Fruit fly (Drosophila melanogaster) Kc167 (cell line): Measurements from ENCODE around the gene Timp.

Source experiments
- Myc ChIP-seq: fragments of >200 bp; optimal IDR thresholded peaks from 2 replicates; lab custom pipeline; 2017; ENCODE audit warnings: missing external identifiers
- Sin3A ChIP-seq: fragments of >200 bp; optimal IDR thresholded peaks from 2 replicates; lab custom pipeline; 2018; ENCODE audit warnings: missing external identifiers
- h ChIP-seq: fragments of >200 bp; optimal IDR thresholded peaks from 3 replicates; lab custom pipeline; 2018; ENCODE audit warnings: missing external identifiers
- insv ChIP-seq: fragments of >200 bp; optimal IDR thresholded peaks from 3 replicates; lab custom pipeline; 2018; ENCODE audit warnings: missing external identifiers
- psq ChIP-seq: fragments of >200 bp; optimal IDR thresholded peaks from 2 replicates; lab custom pipeline; 2017; ENCODE audit warnings: missing external identifiers
- ttk ChIP-seq: sonication (Bioruptor generic); optimal IDR thresholded peaks from 2 replicates; lab custom pipeline; 2017; ENCODE audit warnings: missing external identifiers

Timp gene

DNA sequence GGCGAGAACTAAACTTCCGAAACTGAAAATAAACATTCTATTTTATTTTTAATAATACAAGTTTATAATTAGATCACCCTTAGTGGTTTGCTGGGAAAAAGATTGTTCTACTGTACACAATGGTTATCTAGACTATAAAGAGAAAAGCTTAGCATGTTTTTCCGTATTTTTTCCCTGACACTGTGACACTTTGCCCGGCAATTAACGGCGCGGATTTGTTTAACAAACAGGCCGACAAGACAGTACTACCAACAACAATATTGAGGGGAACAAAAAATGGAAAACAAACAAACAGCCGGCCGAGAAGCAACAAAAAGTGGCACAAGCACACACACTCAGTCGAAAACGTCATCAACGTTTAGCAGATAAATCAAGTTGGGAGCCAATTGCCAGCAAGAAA lies 6.1 kb downstream of the Timp start:
- no peak for TF ChIP-seq psq
- TF ChIP-seq Sin3A (lab: Kevin White, UChicago), result no peak
- no peak for TF ChIP-seq Myc
- TF ChIP-seq h (lab: Kevin White, UChicago), result no peak
- TF ChIP-seq insv (lab: Kevin White, UChicago), result no peak

DNA sequence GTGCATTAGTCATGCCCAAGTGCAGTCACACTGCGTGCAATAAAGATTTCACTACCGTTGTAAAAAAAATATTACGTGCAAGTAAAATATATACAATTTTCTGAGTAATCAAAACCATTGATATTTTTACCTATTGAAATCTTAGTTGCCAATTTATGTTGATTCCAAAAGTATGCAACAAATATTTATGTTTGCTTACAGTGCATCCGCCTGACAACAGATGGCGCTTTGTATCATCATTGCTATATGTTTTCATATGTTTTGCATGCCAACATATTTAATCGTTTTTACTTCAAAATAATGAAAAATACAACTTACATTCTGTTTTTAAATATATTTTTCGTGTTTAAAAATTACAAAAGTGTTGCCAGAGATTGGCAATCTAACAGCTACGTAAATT lies 9.3 kb downstream of the Timp start:
- TF ChIP-seq insv (lab: Kevin White, UChicago) (no peak), Sin3A (lab: Kevin White, UChicago) (no peak), psq (no peak), h (lab: Kevin White, UChicago) (no peak), ttk (no peak), Myc (no peak)

DNA sequence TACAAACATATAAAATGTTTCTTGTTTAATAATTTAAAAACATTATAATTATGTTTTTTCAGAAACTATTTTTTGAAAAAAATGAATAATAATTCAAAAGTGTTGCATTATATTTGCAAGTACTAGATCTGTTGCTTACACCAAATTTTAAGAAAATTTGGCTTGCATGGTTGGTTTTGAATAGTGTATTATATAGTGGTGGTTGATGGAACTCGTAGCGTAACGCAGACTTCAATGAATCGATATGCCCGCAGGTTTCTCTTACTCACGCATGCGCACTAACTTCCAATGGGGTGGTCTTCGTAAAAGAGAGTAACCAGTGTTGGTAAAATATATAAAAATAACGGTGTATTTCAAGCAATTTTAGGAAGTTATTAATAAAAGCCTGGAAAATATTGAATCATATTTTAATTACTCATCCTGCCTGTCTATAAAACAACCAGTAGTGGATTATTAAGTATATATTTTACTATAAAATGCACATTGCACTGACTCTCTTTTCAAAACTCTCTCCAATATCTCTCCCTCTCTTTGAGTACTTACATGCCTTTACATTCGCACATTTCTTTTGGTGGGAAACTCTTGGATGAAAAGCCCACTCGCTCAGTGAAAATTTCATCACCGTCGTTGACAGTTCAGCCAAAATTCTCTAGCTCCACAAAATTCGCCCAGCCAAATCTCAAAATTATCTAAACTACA lies 22.6 kb downstream of the Timp start, which contains the start of gene Syn:
TSS of gene Syn (plus strand) at position 606 of the 699 bp plus-strand sequence.
- TF ChIP-seq h (lab: Kevin White, UChicago), result no peak
- TF ChIP-seq insv (lab: Kevin White, UChicago), result no peak
- TF ChIP-seq Myc, result no peak
- TF ChIP-seq ttk, result no peak
- no peak for TF ChIP-seq Sin3A (lab: Kevin White, UChicago)
- no peak for TF ChIP-seq psq

DNA sequence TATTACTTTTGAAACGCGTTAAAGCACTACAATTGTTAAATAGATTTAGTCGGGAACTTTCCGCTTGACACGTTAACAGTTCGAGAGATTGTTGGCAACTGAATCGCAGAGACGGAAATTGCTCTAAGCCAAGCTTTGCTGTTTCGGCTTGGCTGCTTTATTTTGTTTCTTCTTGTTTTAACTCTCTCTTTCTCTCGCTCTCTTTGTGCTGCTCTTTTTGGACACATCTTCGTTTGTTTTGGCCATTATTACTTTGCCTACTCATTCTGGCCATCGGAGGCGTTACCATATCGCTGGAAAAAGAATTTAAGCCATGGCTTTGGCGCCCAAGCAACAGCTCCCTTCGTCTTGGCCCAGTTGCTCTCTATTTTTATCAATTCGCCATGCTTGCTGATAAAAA lies 23.3 kb downstream of the Timp start, which contains the start of gene CG12814:
TSS of gene CG12814 (minus strand) at position 84 of the 400 bp plus-strand sequence.
- TF ChIP-seq h (lab: Kevin White, UChicago), result no peak
- TF ChIP-seq Myc, result no peak
- TF ChIP-seq psq, result no peak
- no peak for TF ChIP-seq ttk
- TF ChIP-seq insv (lab: Kevin White, UChicago), result no peak
- no peak for TF ChIP-seq Sin3A (lab: Kevin White, UChicago)

DNA sequence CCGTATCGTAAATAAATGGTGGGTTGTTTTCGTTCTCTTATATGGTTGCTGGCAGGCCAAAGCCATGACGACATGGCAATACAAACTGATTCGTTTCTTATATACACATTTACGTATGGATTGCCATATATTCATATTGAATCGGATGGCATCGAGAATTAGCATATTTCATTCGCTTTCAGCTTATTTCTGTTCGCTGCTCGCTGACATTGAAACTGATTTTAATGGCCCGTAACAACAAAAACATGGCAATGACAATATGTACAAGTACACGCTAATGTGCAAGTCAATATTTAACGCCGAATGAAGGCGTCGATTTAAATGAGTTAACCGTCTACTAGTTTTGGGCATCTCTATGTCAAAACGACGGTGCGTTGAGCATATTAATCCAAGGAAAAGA lies 26.8 kb downstream of the Timp start:
- TF ChIP-seq ttk (no peak), psq (no peak), insv (lab: Kevin White, UChicago) (no peak), Sin3A (lab: Kevin White, UChicago) (no peak), Myc (no peak), h (lab: Kevin White, UChicago) (no peak)

DNA sequence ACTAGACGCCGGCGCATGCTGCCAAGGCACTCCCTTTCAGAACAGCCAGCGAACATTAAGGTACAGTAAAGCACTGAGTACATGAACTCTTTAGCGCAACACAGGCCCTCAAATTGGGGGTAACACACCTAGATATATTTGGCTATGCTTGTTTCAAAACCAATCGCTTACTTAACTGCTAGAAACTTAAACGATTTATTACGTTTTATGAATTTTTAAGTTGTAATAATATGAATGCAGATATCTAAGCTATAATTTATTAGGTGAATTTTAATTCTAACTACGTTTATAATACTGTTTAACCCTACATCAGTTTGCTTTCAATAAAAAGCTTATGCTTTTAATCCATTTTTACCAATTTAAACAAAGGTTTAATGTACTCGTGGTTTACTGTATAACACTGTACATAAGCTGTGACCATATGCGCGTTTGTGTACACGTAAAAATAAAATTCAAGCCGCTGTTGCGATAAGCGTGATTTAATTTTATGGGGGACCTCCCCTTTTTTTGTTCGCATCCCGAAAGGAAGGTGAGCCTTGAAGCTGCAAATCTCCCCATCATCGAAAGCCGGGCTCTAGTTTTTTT lies 35.8 kb downstream of the Timp start:
- no peak for TF ChIP-seq psq
- no peak for TF ChIP-seq h (lab: Kevin White, UChicago)
- TF ChIP-seq ttk, result no peak
- no peak for TF ChIP-seq Sin3A (lab: Kevin White, UChicago)
- TF ChIP-seq insv (lab: Kevin White, UChicago), result no peak
- no peak for TF ChIP-seq Myc

DNA sequence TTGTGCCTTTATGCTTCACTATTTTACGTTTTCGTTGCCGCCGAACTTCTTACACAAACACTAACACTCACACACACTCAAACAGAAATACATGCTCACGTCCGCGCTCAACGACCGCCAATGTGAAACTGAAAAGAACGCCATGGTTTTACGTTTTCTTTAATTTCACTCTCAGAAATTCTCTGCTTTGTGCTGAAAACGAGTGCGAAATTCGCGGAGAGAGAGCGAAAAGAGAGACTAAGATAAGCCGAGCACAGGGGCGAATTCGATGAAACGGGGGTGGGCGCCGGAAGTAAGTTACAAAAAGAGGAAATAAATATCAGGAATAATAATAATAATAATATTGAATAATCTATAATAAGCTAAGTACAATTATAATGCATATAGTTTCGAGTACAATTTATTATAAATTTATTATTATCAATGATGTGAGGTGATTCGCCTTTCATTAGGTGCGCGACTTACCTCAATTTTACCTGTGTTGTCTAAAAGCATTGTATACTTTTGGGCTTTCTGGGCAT lies 42.4 kb downstream of the Timp start, which contains the start of gene Best1:
TSS of gene Best1 (minus strand) at position 132 of the 521 bp plus-strand sequence.
- TF ChIP-seq insv (lab: Kevin White, UChicago) (no peak), h (lab: Kevin White, UChicago) (no peak), ttk (no peak), Myc (no peak), Sin3A (lab: Kevin White, UChicago) (no peak), psq (no peak)

DNA sequence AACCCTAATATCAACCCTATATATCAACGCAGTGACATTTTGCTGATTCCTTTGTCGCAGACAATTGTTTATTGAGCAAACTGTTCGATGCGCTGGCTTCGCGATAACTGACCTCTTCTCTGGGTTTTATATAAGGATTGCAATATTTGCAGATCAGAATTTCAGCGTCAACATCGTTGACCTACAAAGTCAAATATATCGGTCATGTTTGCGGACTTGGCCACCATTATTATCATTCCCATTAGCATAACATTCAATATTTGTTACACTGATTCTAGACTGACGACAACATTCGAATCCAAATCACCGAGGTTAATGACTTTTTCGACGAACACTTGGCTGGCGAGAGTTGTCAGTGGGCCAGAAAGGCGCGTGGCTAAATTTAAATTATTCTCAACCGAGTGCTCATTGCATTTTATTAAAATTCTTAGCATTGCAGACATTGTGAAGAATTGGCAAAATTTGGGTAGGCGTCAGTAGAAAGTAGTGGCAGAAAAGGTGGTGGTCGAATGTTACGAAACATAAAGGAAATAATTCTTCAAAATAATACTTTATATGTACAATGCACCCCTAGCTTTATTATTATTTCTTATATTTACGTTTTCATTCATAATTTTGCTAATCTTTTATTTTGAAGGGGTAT lies 43.6 kb downstream of the Timp start:
- TF ChIP-seq ttk, result no peak
- TF ChIP-seq h (lab: Kevin White, UChicago), result no peak
- no peak for TF ChIP-seq psq
- no peak for TF ChIP-seq Myc
- TF ChIP-seq Sin3A (lab: Kevin White, UChicago), result no peak
- no peak for TF ChIP-seq insv (lab: Kevin White, UChicago)

DNA sequence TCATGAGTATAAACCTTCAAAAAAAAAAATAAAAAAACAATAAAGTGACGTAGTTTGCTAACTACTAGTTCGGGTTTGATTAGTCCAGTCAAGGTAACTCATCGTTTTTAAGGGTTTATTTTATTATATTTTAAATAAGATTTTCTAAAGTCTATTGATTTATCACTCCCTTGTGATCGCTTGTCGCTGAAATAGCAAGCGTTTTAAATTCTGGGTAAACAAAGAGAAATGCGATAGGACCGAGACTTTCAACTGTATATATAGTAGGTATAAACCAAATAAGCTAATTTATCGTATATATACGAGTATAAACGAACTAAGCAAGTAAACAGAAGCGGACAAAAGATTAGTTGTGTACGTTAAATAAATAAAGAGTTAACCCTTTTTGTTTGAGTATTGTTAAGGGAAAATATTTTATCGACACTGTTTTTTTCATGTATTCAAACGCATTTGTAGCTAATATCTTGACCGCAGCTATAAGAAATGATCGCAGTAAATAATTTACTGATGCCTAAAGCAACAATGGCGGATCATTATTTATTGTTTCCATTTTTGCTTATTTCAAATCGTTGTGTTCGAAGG lies 44.2 kb downstream of the Timp start:
- TF ChIP-seq h (lab: Kevin White, UChicago), result no peak
- no peak for TF ChIP-seq Sin3A (lab: Kevin White, UChicago)
- TF ChIP-seq ttk, result no peak
- TF ChIP-seq Myc, result no peak
- TF ChIP-seq insv (lab: Kevin White, UChicago), result no peak
- no peak for TF ChIP-seq psq

DNA sequence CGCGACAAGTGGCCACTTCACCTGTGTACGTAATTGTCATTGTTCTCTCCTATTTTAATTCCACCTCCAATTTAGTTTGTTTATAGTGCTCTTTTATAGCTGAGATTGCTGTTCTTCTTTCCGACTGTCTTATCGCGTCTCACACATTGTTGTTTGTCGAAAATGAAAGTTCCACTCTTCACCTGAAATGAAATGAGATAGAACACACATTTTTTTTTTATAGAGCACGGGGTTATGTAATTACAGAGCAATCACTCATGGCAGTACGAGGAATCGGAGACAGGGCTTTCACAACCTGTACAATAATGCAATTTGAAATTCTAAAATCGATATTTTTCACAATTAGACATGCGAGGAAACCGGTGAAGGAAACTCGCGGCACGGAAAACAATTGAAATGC lies 45.5 kb downstream of the Timp start:
- TF ChIP-seq ttk, result no peak
- no peak for TF ChIP-seq Sin3A (lab: Kevin White, UChicago)
- TF ChIP-seq psq, result no peak
- TF ChIP-seq h (lab: Kevin White, UChicago), result no peak
- TF ChIP-seq Myc, result no peak
- TF ChIP-seq insv (lab: Kevin White, UChicago), result no peak

DNA sequence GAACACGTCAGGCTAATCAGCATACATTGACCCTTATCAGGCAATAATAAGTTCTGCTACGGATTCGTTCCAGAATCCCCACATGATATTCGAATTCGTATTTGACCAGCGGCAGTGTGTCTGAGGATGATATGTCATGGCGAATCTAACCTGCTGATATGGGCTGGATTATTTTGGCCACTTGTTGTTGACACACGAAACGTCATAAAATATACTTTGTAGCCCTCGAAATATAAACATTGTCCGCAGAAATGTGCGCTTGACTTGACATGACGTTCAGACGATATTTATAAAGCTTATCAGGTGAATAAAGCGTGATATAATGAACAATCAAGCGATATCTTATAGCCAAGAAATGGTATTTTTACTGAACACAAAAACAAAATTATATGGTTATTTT lies 46.5 kb downstream of the Timp start:
- TF ChIP-seq Sin3A (lab: Kevin White, UChicago) (no peak), h (lab: Kevin White, UChicago) (no peak), insv (lab: Kevin White, UChicago) (no peak), ttk (no peak), Myc (no peak), psq (no peak)

DNA sequence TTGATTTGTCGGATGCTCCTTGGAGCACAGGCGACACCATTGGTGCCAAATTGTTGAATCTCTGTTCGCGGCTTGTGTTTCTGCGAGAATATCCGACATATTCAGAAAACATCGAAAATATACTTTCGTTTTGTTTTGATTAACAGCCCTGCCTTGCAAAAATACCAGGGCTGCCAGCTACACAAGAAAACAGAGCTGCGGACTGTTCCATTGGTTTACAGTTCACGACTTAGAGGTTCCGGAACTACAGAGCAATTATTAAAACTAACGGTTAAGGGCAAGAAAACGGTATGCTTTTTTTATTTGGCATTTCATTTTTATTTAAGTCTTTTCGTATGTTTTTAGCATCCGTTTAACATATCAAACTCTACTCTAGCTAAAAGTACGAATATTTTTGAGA lies 51.6 kb downstream of the Timp start, which contains the start of gene CG6254:
TSS of gene CG6254 (minus strand) at position 169 of the 400 bp plus-strand sequence.
- TF ChIP-seq h (lab: Kevin White, UChicago) (no peak), ttk (no peak), psq (no peak), insv (lab: Kevin White, UChicago) (no peak), Myc (no peak), Sin3A (lab: Kevin White, UChicago) (no peak)
